Worm (Caenorhabditis elegans) whole organism, early embryonic: Measurements from ENCODE around the gene tsp-5.
"Not testable (repeated sequence)": the region's sequence is repeated elsewhere in the genome, so short reads cannot be mapped to it uniquely, and the experiment has no call there.

Experiments
- B0310.2 ChIP-seq: sonication (generic microtip); optimal IDR thresholded peaks from 2 replicates; lab custom pipeline; 2016; ENCODE audit warnings: mild to moderate bottlenecking, missing genetic modification characterization, missing compliant biosample characterization
- F13C5.2 ChIP-seq: sonication (generic microtip); optimal IDR thresholded peaks from 2 replicates; lab custom pipeline; 2017; ENCODE audit warnings: mild to moderate bottlenecking, missing genetic modification characterization, inconsistent platforms, missing compliant biosample characterization
- ama-1 ChIP-seq: fragments of 150-350 bp; optimal IDR thresholded peaks from 2 replicates; lab custom pipeline; 2014
- ceh-13 ChIP-seq: fragments of 200-800 bp; sonication (Bioruptor generic); optimal IDR thresholded peaks from 2 replicates; lab custom pipeline; 2018; ENCODE audit warnings: mild to moderate bottlenecking, missing genetic modification characterization, missing compliant biosample characterization
- ceh-36 ChIP-seq: sonication (generic microtip); optimal IDR thresholded peaks from 2 replicates; lab custom pipeline; 2016; ENCODE audit warnings: missing genetic modification characterization, inconsistent platforms, missing compliant biosample characterization
- flt-1 ChIP-seq: fragments of 200-800 bp; sonication (Bioruptor generic); IDR thresholded peaks from 2 replicates; pipeline ENCODE4 v1.3.6; 2022; ENCODE audit warnings: missing genetic modification characterization, missing compliant biosample characterization
- hnd-1 ChIP-seq: sonication (generic microtip); optimal IDR thresholded peaks from 2 replicates; lab custom pipeline; 2016; ENCODE audit warnings: missing genetic modification characterization, missing compliant biosample characterization
- pes-1 ChIP-seq: fragments of 200-800 bp; sonication (Bioruptor generic); IDR thresholded peaks from 2 replicates; pipeline ENCODE4 v1.3.6; 2022; ENCODE audit warnings: missing genetic modification reagents, missing genetic modification characterization, missing compliant biosample characterization
- scrt-1 ChIP-seq: fragments of 200-800 bp; sonication (Bioruptor generic); IDR thresholded peaks from 2 replicates; pipeline ENCODE4 v1.3.6; 2022; ENCODE audit warnings: missing genetic modification characterization, missing compliant biosample characterization
- sea-1 ChIP-seq: fragments of 200-800 bp; sonication (Bioruptor generic); conservative IDR thresholded peaks from 2 replicates; pipeline ENCODE4 v1.3.6; 2022; ENCODE audit warnings: missing genetic modification characterization, missing compliant biosample characterization
- tbx-11 ChIP-seq: fragments of 200-800 bp; sonication (Bioruptor generic); IDR thresholded peaks from 2 replicates; pipeline ENCODE4 v1.3.6; 2022; ENCODE audit warnings: missing genetic modification characterization, missing compliant biosample characterization
- tbx-37 ChIP-seq: fragments of 200-800 bp; sonication (Bioruptor generic); conservative IDR thresholded peaks from 2 replicates; pipeline ENCODE4 v1.3.6; 2022; ENCODE audit warnings: missing genetic modification reagents, missing genetic modification characterization, missing compliant biosample characterization

ce11 chrIV:13588544-13589043 lies 3.0 kb downstream of the tsp-5 start, which contains the start of gene sru-9:
- not testable (repeated sequence) for TF ChIP-seq flt-1 (GFP tag; lab: Robert Waterston, UW); pes-1; ceh-13 (GFP tag; lab: Kevin White, UChicago); ama-1 (lab: Kevin White, UChicago); F13C5.2 (tag; lab: Kevin White, UChicago); B0310.2 (tag; lab: Kevin White, UChicago); ceh-36 (tag; lab: Kevin White, UChicago); tbx-37; scrt-1 (GFP tag; lab: Robert Waterston, UW); hnd-1 (tag; lab: Kevin White, UChicago); sea-1 (GFP tag; lab: Robert Waterston, UW); tbx-11 (GFP tag; lab: Robert Waterston, UW)
